Fruit fly (Drosophila melanogaster) whole organism, embryonic: ENCODE results near the gene side-III.
A peak's percentile ranks its signal among the peaks of the same experiment; 100 is the strongest.

Source experiments
- Awh ChIP-seq: fragments of 200-800 bp; sonication (Bioruptor generic); IDR thresholded peaks from 2 replicates; pipeline ENCODE4, ENCODE4 v1.3.6; 2022; ENCODE audit warnings: missing biosample characterization, missing genetic modification characterization
- BEAF-32 ChIP-seq: fragments of 200-800 bp; sonication (Bioruptor generic); optimal IDR thresholded peaks from 3 replicates; lab custom pipeline; 2017; ENCODE audit warnings: missing biosample characterization, missing genetic modification characterization, mild to moderate bottlenecking, moderate library complexity, missing genetic modification reagents
- Bgb ChIP-seq: fragments of 200-800 bp; sonication (Bioruptor generic); IDR thresholded peaks from 2 replicates; pipeline ENCODE4 v1.3.6; 2022; ENCODE audit warnings: missing biosample characterization, missing genetic modification characterization; ENCODE audit not compliant: partially characterized antibody
- CG10267 ChIP-seq: fragments of 200-800 bp; sonication (Bioruptor generic); optimal IDR thresholded peaks from 2 replicates; lab custom pipeline; 2018; ENCODE audit warnings: missing biosample characterization, mild to moderate bottlenecking, missing genetic modification characterization, moderate library complexity
- CG12659 ChIP-seq: fragments of 200-800 bp; sonication (Bioruptor generic); optimal IDR thresholded peaks from 3 replicates; lab custom pipeline; 2017; ENCODE audit warnings: mild to moderate bottlenecking, missing biosample characterization, missing genetic modification reagents, missing genetic modification characterization
- CG13287 ChIP-seq: fragments of 200-800 bp; sonication (Bioruptor generic); IDR thresholded peaks from 2 replicates; pipeline ENCODE4 v1.3.6; 2022; ENCODE audit warnings: missing biosample characterization, missing genetic modification characterization; ENCODE audit not compliant: partially characterized antibody
- CG1603 ChIP-seq: fragments of 200-800 bp; sonication (Bioruptor generic); optimal IDR thresholded peaks from 2 replicates; lab custom pipeline; 2019; ENCODE audit warnings: missing biosample characterization, mild to moderate bottlenecking, missing genetic modification characterization, moderate library complexity
- CG17186 ChIP-seq: fragments of 200-800 bp; sonication (Bioruptor generic); optimal IDR thresholded peaks from 3 replicates; lab custom pipeline; 2017; ENCODE audit warnings: missing biosample characterization, missing genetic modification reagents, missing genetic modification characterization
- CG2116 ChIP-seq: fragments of 200-800 bp; sonication (Bioruptor generic); optimal IDR thresholded peaks from 3 replicates; lab custom pipeline; 2018; ENCODE audit warnings: missing biosample characterization, mild to moderate bottlenecking, missing genetic modification characterization
- CG34224 ChIP-seq: fragments of 200-800 bp; sonication (Bioruptor generic); IDR thresholded peaks from 3 replicates; pipeline ENCODE4 v1.3.6; 2022; ENCODE audit warnings: missing biosample characterization, missing genetic modification characterization; ENCODE audit not compliant: partially characterized antibody
- CG3847 ChIP-seq: fragments of 200-800 bp; sonication (Bioruptor generic); IDR thresholded peaks from 2 replicates; pipeline ENCODE4 v1.3.6; 2022; ENCODE audit warnings: missing biosample characterization, missing genetic modification characterization
- CG4617 ChIP-seq: fragments of 200-800 bp; sonication (Bioruptor generic); optimal IDR thresholded peaks from 3 replicates; lab custom pipeline; 2016; ENCODE audit warnings: missing biosample characterization, missing genetic modification characterization, borderline replicate concordance
- CG9932 ChIP-seq: fragments of 200-800 bp; sonication (Bioruptor generic); IDR thresholded peaks from 2 replicates; pipeline ENCODE4 v1.3.6; 2022; ENCODE audit warnings: missing biosample characterization, missing genetic modification characterization
- Dfd ChIP-seq, 2 experiments: fragments of >200 bp; optimal IDR thresholded peaks; 2 replicates each; lab custom pipeline; 2017; ENCODE audit warnings: missing biosample characterization in 2 of 2, missing genetic modification characterization in 2 of 2
- Dll ChIP-seq: fragments of 200-800 bp; sonication (Bioruptor generic); IDR thresholded peaks from 4 replicates; pipeline ENCODE4 v1.3.6; 2022; ENCODE audit warnings: missing biosample characterization, missing genetic modification characterization; ENCODE audit not compliant: partially characterized antibody
- Doc3 ChIP-seq: fragments of 200-800 bp; sonication (Bioruptor generic); IDR thresholded peaks from 3 replicates; pipeline ENCODE4 v1.3.6; 2022; ENCODE audit warnings: missing biosample characterization, missing genetic modification characterization; ENCODE audit not compliant: partially characterized antibody
- Dp ChIP-seq: fragments of 200-800 bp; sonication (Bioruptor generic); optimal IDR thresholded peaks from 2 replicates; lab custom pipeline; 2018; ENCODE audit warnings: missing biosample characterization, mild to moderate bottlenecking, missing genetic modification characterization, moderate library complexity
- E2f2 ChIP-seq: fragments of 200-800 bp; sonication (Bioruptor generic); IDR thresholded peaks from 2 replicates; pipeline ENCODE4 v1.3.6; 2022; ENCODE audit warnings: missing biosample characterization, missing genetic modification characterization
- Ets97D ChIP-seq: fragments of 200-800 bp; sonication (Bioruptor generic); optimal IDR thresholded peaks from 3 replicates; lab custom pipeline; 2016; ENCODE audit warnings: missing biosample characterization, missing genetic modification characterization
- Fer3 ChIP-seq: fragments of 200-800 bp; sonication (Bioruptor generic); optimal IDR thresholded peaks from 2 replicates; lab custom pipeline; 2018; ENCODE audit warnings: missing biosample characterization, mild to moderate bottlenecking, missing genetic modification characterization, moderate library complexity
- MESR4 ChIP-seq: fragments of 200-800 bp; sonication (Bioruptor generic); optimal IDR thresholded peaks from 2 replicates; lab custom pipeline; 2018; ENCODE audit warnings: missing biosample characterization, mild to moderate bottlenecking, missing genetic modification characterization, moderate library complexity
- Meics ChIP-seq: fragments of 200-800 bp; sonication (Bioruptor generic); optimal IDR thresholded peaks from 2 replicates; lab custom pipeline; 2017; ENCODE audit warnings: missing biosample characterization, mild to moderate bottlenecking, missing genetic modification characterization
- Myb ChIP-seq: fragments of 200-800 bp; sonication (Bioruptor generic); optimal IDR thresholded peaks from 2 replicates; lab custom pipeline; 2016; ENCODE audit warnings: missing biosample characterization, missing genetic modification characterization
- NFAT ChIP-seq: fragments of 200-800 bp; sonication (Bioruptor generic); IDR thresholded peaks from 2 replicates; pipeline ENCODE4 v1.3.6; 2022; ENCODE audit warnings: missing biosample characterization, missing genetic modification characterization
- Scr ChIP-seq: fragments of 200-800 bp; sonication (Bioruptor generic); IDR thresholded peaks from 2 replicates; pipeline ENCODE4 v1.3.6; 2022; ENCODE audit warnings: missing biosample characterization, missing genetic modification characterization; ENCODE audit not compliant: partially characterized antibody
- Taf1 ChIP-seq: fragments of 200-800 bp; sonication (Bioruptor generic); IDR thresholded peaks from 2 replicates; pipeline ENCODE4 v1.3.6; 2022; ENCODE audit warnings: missing biosample characterization, missing genetic modification characterization
- YL-1 ChIP-seq: fragments of 200-800 bp; sonication (Bioruptor generic); optimal IDR thresholded peaks from 3 replicates; lab custom pipeline; 2017; ENCODE audit warnings: missing biosample characterization, mild to moderate bottlenecking, missing genetic modification characterization
- bbx ChIP-seq: fragments of 200-800 bp; sonication (Bioruptor generic); IDR thresholded peaks from 2 replicates; pipeline ENCODE4 v1.3.6; 2022; ENCODE audit warnings: missing biosample characterization, missing genetic modification characterization; ENCODE audit not compliant: partially characterized antibody
- dati ChIP-seq: fragments of 200-800 bp; sonication (Bioruptor generic); IDR thresholded peaks from 2 replicates; pipeline ENCODE4 v1.3.6; 2022; ENCODE audit warnings: missing biosample characterization, missing genetic modification characterization
- disco-r ChIP-seq: fragments of 200-800 bp; sonication (Bioruptor generic); optimal IDR thresholded peaks from 2 replicates; lab custom pipeline; 2016; ENCODE audit warnings: missing biosample characterization, missing genetic modification characterization
- dpn ChIP-seq, 2 experiments: fragments of 200-800 bp; sonication (Bioruptor generic); optimal IDR thresholded peaks; 3 replicates each; lab custom pipeline; 2016; ENCODE audit warnings: missing biosample characterization in 2 of 2, missing genetic modification characterization in 2 of 2
- gfzf ChIP-seq: fragments of 200-800 bp; sonication (Bioruptor generic); optimal IDR thresholded peaks from 2 replicates; lab custom pipeline; 2016; ENCODE audit warnings: missing biosample characterization, mild to moderate bottlenecking, missing genetic modification characterization, moderate library complexity
- ken ChIP-seq: fragments of 200-800 bp; sonication (Bioruptor generic); IDR thresholded peaks from 3 replicates; pipeline ENCODE4 v1.3.6; 2022; ENCODE audit warnings: missing biosample characterization, missing genetic modification characterization
- nerfin-1 ChIP-seq: fragments of 200-800 bp; sonication (Bioruptor generic); optimal IDR thresholded peaks from 3 replicates; lab custom pipeline; 2019; ENCODE audit warnings: missing biosample characterization, mild to moderate bottlenecking, missing genetic modification characterization, moderate library complexity
- sens ChIP-seq: fragments of 200-800 bp; sonication (Bioruptor generic); peaks from one replicate; lab custom pipeline; 2016; ENCODE audit warnings: missing biosample characterization, missing genetic modification characterization
- sna ChIP-seq: fragments of 200-800 bp; sonication (Bioruptor generic); IDR thresholded peaks from 2 replicates; pipeline ENCODE4 v1.3.6; 2022; ENCODE audit warnings: missing biosample characterization, missing genetic modification characterization; ENCODE audit not compliant: partially characterized antibody
- so ChIP-seq: fragments of 200-800 bp; sonication (Bioruptor generic); IDR thresholded peaks from 3 replicates; pipeline ENCODE4 v1.3.6; 2022; ENCODE audit warnings: missing biosample characterization, missing genetic modification characterization
- tll ChIP-seq, 2 experiments: fragments of 200-800 bp in 1 of 2; fragments of >200 bp in 1 of 2; sonication (Bioruptor generic) in 1 of 2; optimal IDR thresholded peaks; 2 replicates each; lab custom pipeline; 2017 to 2019; ENCODE audit warnings: missing biosample characterization in 2 of 2, missing genetic modification characterization in 2 of 2, mild to moderate bottlenecking in 1 of 2, moderate library complexity in 1 of 2
- trem ChIP-seq: fragments of 200-800 bp; optimal IDR thresholded peaks from 3 replicates; lab custom pipeline; 2019; ENCODE audit warnings: missing biosample characterization, mild to moderate bottlenecking, missing genetic modification characterization, moderate library complexity
- unc-4 ChIP-seq: fragments of 200-800 bp; sonication (Bioruptor generic); IDR thresholded peaks from 2 replicates; pipeline ENCODE4 v1.3.6; 2022; ENCODE audit warnings: missing biosample characterization, missing genetic modification characterization; ENCODE audit not compliant: partially characterized antibody
- zen2 ChIP-seq: fragments of 200-800 bp; sonication (Bioruptor generic); IDR thresholded peaks from 3 replicates; pipeline ENCODE4 v1.3.6; 2022; ENCODE audit warnings: missing biosample characterization, missing genetic modification characterization; ENCODE audit not compliant: partially characterized antibody

The side-III gene

dm6 chr3R:5821243-5821642 lies 138.1 kb downstream of the side-III start, which contains the start of gene Hpr1 (continued):
- no peak for TF ChIP-seq zen2
- no peak for TF ChIP-seq nerfin-1 (tag; lab: Kevin White, UChicago)
- TF ChIP-seq disco-r, result no peak
- peak; percentile 0 for TF ChIP-seq CG12659 (GFP tag; lab: Kevin White, UChicago)
- TF ChIP-seq Fer3 (tag; lab: Kevin White, UChicago), result no peak
- no peak for TF ChIP-seq Awh (GFP tag; lab: Robert Waterston, UW)
- peak; percentile 29; the same call in 1 of the 2 replicates for TF ChIP-seq Bgb (GFP tag; lab: Robert Waterston, UW)
- peak; percentile 61 for TF ChIP-seq CG13287 (GFP tag; lab: Robert Waterston, UW)
- no peak for TF ChIP-seq tll (GFP tag; optimal IDR thresholded peaks at IDR 0.05; lab: Kevin White, UChicago)
- no peak for TF ChIP-seq NFAT (GFP tag; lab: Robert Waterston, UW)
- peak; percentile 47 for TF ChIP-seq BEAF-32 (GFP tag; lab: Kevin White, UChicago)
- TF ChIP-seq CG4617 (GFP tag; lab: Kevin White, UChicago), result peak; percentile 68
- peak; percentile 33 for TF ChIP-seq Ets97D (GFP tag; lab: Kevin White, UChicago)
- TF ChIP-seq CG17186 (GFP tag; lab: Kevin White, UChicago), result peak; percentile 84
- no peak for TF ChIP-seq Taf1 (GFP tag; lab: Robert Waterston, UW)
- peak; percentile 45 for TF ChIP-seq YL-1 (GFP tag; lab: Kevin White, UChicago)
- peak; percentile 42 for TF ChIP-seq CG10267 (tag; lab: Kevin White, UChicago)
- TF ChIP-seq bbx (GFP tag; lab: Robert Waterston, UW), result peak; percentile 49; the same call in 1 of the 2 replicates
- TF ChIP-seq Doc3 (GFP tag; lab: Robert Waterston, UW), result peak; percentile 23; the same call in 1 of the 3 replicates
- TF ChIP-seq so (GFP tag; lab: Robert Waterston, UW), result no peak
- no peak for TF ChIP-seq Dfd (GFP tag; optimal IDR thresholded peaks at IDR 0.05; lab: Kevin White, UChicago)
- peak; percentile 51; the same call in 1 of the 2 replicates for TF ChIP-seq sna
- TF ChIP-seq dati (GFP tag; lab: Robert Waterston, UW), result no peak
- TF ChIP-seq CG2116 (GFP tag; lab: Kevin White, UChicago), result peak; percentile 57
- no peak for TF ChIP-seq ken (GFP tag; lab: Robert Waterston, UW)
- TF ChIP-seq Dp, result peak; percentile 89
- TF ChIP-seq gfzf (GFP tag; lab: Kevin White, UChicago), result peak; percentile 41
- TF ChIP-seq trem (tag; lab: Kevin White, UChicago), result peak; percentile 99
- peak; percentile 31 for TF ChIP-seq Myb (GFP tag; lab: Kevin White, UChicago)
- no peak for TF ChIP-seq dpn (GFP tag; optimal IDR thresholded peaks at IDR 0.05; lab: Kevin White, UChicago)
- TF ChIP-seq Scr (GFP tag; lab: Robert Waterston, UW), result peak; percentile 58
- TF ChIP-seq sens (GFP tag; lab: Kevin White, UChicago), result peak; percentile 53
- TF ChIP-seq CG3847 (GFP tag; lab: Robert Waterston, UW), result 0 out of 2 replicates have a peak, but pooled peaks have one; percentile 25
- TF ChIP-seq Dll (GFP tag; lab: Robert Waterston, UW), result peak; percentile 52; the same call in 1 of the 4 replicates
- peak; percentile 36 for TF ChIP-seq CG1603 (tag; lab: Kevin White, UChicago)
- peak; percentile 47; the same call in 1 of the 2 replicates for TF ChIP-seq unc-4 (GFP tag; lab: Robert Waterston, UW)
- TF ChIP-seq MESR4 (GFP tag; lab: Kevin White, UChicago), result peak; percentile 36
- TF ChIP-seq CG34224 (GFP tag; lab: Robert Waterston, UW), result 0 out of 3 replicates have a peak, but pooled peaks have one; percentile 29
- TF ChIP-seq CG9932 (GFP tag; lab: Robert Waterston, UW), result no peak
- peak; percentile 93 for TF ChIP-seq E2f2 (GFP tag; lab: Robert Waterston, UW)
- TF ChIP-seq Meics (GFP tag; lab: Kevin White, UChicago), result no peak
